Fruit fly (Drosophila melanogaster) whole organism, adult: Measurements from ENCODE around the gene CG17472.

Experiments
- CG33017 ChIP-seq: fragments of 200-800 bp; sonication (Bioruptor generic); optimal IDR thresholded peaks from 2 replicates; lab custom pipeline; 2018; ENCODE audit warnings: missing biosample characterization, mild to moderate bottlenecking, missing genetic modification characterization, moderate library complexity
- CG5204 ChIP-seq: fragments of 200-800 bp; sonication (Bioruptor generic); optimal IDR thresholded peaks from 2 replicates; lab custom pipeline; 2016; ENCODE audit warnings: missing biosample characterization, missing genetic modification characterization
- Crg-1 ChIP-seq: fragments of 200-800 bp; sonication (Bioruptor generic); optimal IDR thresholded peaks from 2 replicates; lab custom pipeline; 2016; ENCODE audit warnings: missing biosample characterization, missing genetic modification characterization
- cic ChIP-seq: fragments of 200-800 bp; sonication (Bioruptor generic); optimal IDR thresholded peaks from 2 replicates; lab custom pipeline; 2017; ENCODE audit warnings: missing biosample characterization, mild to moderate bottlenecking, missing genetic modification characterization, moderate library complexity
- kay ChIP-seq: fragments of 200-800 bp; sonication (Bioruptor generic); peaks from one replicate; lab custom pipeline; 2016; ENCODE audit warnings: missing biosample characterization, missing genetic modification characterization, borderline replicate concordance
- ovo ChIP-seq: fragments of 200-800 bp; sonication (Bioruptor generic); optimal IDR thresholded peaks from 2 replicates; lab custom pipeline; 2016; ENCODE audit warnings: missing biosample characterization, missing genetic modification characterization
- toe ChIP-seq: fragments of 200-800 bp; sonication (Bioruptor generic); optimal IDR thresholded peaks from 2 replicates; lab custom pipeline; 2016; ENCODE audit warnings: missing biosample characterization, missing genetic modification characterization

- TF ChIP-seq CG5204 (GFP tag; lab: Kevin White, UChicago), result no peak
- no peak for TF ChIP-seq cic (GFP tag; lab: Kevin White, UChicago)
- no peak for TF ChIP-seq ovo
- no peak for TF ChIP-seq Crg-1 (GFP tag; lab: Kevin White, UChicago)
- no peak for TF ChIP-seq CG33017 (tag; lab: Kevin White, UChicago)
- TF ChIP-seq toe (GFP tag; lab: Kevin White, UChicago), result no peak
- no peak for TF ChIP-seq kay (GFP tag; lab: Kevin White, UChicago)
These were observed 14.3 kb downstream of the CG17472 start, which contains the start of gene CG18810 for dm6 chr2L:20648612-20649011.
